Worm (Caenorhabditis elegans) whole organism, L4 larva: Measurements from ENCODE around the gene Y37E11AL.1.

Source experiments
- daf-8 ChIP-seq: fragments of 200-800 bp; sonication (Bioruptor generic); IDR thresholded peaks from 2 replicates; pipeline ENCODE4 v1.3.6; 2022; ENCODE audit warnings: missing genetic modification characterization, missing compliant biosample characterization
- dmd-8 ChIP-seq: fragments of 200-800 bp; sonication (Bioruptor generic); IDR thresholded peaks from 2 replicates; pipeline ENCODE4 v1.3.6; 2022; ENCODE audit warnings: missing genetic modification characterization, missing compliant biosample characterization
- gei-8 ChIP-seq: fragments of 200-800 bp; sonication (Bioruptor generic); optimal IDR thresholded peaks from 2 replicates; lab custom pipeline; 2018; ENCODE audit warnings: mild to moderate bottlenecking, missing genetic modification characterization, missing compliant biosample characterization
- jun-1 ChIP-seq: fragments of 150-350 bp; optimal IDR thresholded peaks from 2 replicates; lab custom pipeline; 2014; ENCODE audit warnings: missing biosample characterization, missing genetic modification reagents, missing genetic modification characterization
- lin-15B ChIP-seq: fragments of 150-350 bp; sonication (generic microtip); optimal IDR thresholded peaks from 3 replicates; lab custom pipeline; 2014; ENCODE audit warnings: missing biosample characterization, missing genetic modification characterization
- lin-29 ChIP-seq: fragments of 200-800 bp; sonication (Bioruptor generic); IDR thresholded peaks from 2 replicates; pipeline ENCODE4 v1.3.6; 2022; ENCODE audit warnings: missing genetic modification reagents, missing genetic modification characterization, missing compliant biosample characterization
- madf-5 ChIP-seq, 2 experiments: fragments of 200-800 bp; sonication (Bioruptor generic); IDR thresholded peaks; 2 replicates each; pipeline ENCODE4 v1.3.6; 2022; ENCODE audit warnings: missing compliant biosample characterization in 2 of 2, missing genetic modification characterization in 2 of 2
- php-3 ChIP-seq: fragments of 200-800 bp; sonication (Bioruptor generic); IDR thresholded peaks from 2 replicates; pipeline ENCODE4 v1.3.6; 2022; ENCODE audit warnings: missing genetic modification reagents, missing genetic modification characterization, missing compliant biosample characterization
- pqm-1 ChIP-seq: sonication (generic microtip); optimal IDR thresholded peaks from 2 replicates; lab custom pipeline; 2017; ENCODE audit warnings: missing biosample characterization, missing genetic modification characterization

DNA sequence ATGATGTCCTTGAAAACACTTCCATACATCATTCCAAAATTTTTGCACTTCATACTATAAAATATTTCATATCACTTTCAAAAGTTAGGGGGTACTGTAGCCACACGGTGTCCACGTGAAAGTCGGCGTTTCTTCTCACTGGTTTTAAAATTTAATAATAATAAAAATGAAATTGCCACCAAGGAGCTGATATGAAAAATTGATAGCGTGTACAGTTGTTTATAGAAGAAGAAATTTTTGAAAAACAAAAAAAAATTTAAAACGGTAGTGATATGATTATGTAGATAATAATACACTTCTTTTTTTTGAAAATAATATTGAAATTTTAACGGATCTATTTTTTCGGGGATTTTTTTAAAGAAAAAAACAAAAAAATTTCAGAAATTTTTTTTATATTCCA, 49.3 kb upstream of the Y37E11AL.1 start:
- TF ChIP-seq lin-29 (GFP tag; lab: Robert Waterston, UW) (no peak), gei-8 (no peak), daf-8 (GFP tag; lab: Robert Waterston, UW) (no peak), pqm-1 (tag; lab: Kevin White, UChicago) (no peak), dmd-8 (no peak), php-3 (GFP tag; lab: Robert Waterston, UW) (no peak), lin-15B (tag; lab: Kevin White, UChicago) (no peak), jun-1 (no peak), madf-5 (GFP tag; IDR thresholded peaks at IDR 0.05; lab: Robert Waterston, UW) (no peak)
